Worm (Caenorhabditis elegans) whole organism, L1 larva: ENCODE results near the gene patr-1.
A peak's percentile ranks its signal among the peaks of the same experiment; 100 is the strongest.

ENCODE experiments used
- F16B12.6 ChIP-seq: fragments of 150-350 bp; optimal IDR thresholded peaks from 2 replicates; lab custom pipeline; 2014; ENCODE audit warnings: missing biosample characterization, missing genetic modification characterization
- aly-2 ChIP-seq: fragments of 150-350 bp; optimal IDR thresholded peaks from 2 replicates; lab custom pipeline; 2014; ENCODE audit warnings: missing biosample characterization, missing genetic modification characterization
- ama-1 ChIP-seq: fragments of 150-350 bp; optimal IDR thresholded peaks from 2 replicates; lab custom pipeline; 2014
- ceh-8 ChIP-seq: fragments of 200-800 bp; sonication (Bioruptor generic); optimal IDR thresholded peaks from 2 replicates; lab custom pipeline; 2018; ENCODE audit warnings: mild to moderate bottlenecking, missing genetic modification characterization, moderate library complexity, missing compliant biosample characterization
- ceh-82 ChIP-seq, 3 experiments: fragments of 150-350 bp in 1 of 3; sonication (generic microtip) in 2 of 3; optimal IDR thresholded peaks; 2 replicates each; lab custom pipeline; 2014 to 2017; ENCODE audit warnings: missing biosample characterization in 3 of 3, missing genetic modification characterization in 3 of 3
- ceh-90 ChIP-seq: sonication (generic microtip); optimal IDR thresholded peaks from 2 replicates; lab custom pipeline; 2016; ENCODE audit warnings: missing genetic modification characterization, missing compliant biosample characterization
- dpl-1 ChIP-seq, 3 experiments: fragments of 150-350 bp in 2 of 3; sonication (generic microtip) in 1 of 3; optimal IDR thresholded peaks; 2 replicates each; lab custom pipeline; 2014 to 2017; ENCODE audit warnings: missing biosample characterization in 3 of 3, missing genetic modification characterization in 3 of 3, missing genetic modification reagents in 3 of 3
- dsc-1 ChIP-seq: sonication (generic microtip); optimal IDR thresholded peaks from 2 replicates; lab custom pipeline; 2016; ENCODE audit warnings: mild to moderate bottlenecking, missing genetic modification characterization, missing compliant biosample characterization
- efl-1 ChIP-seq, 4 experiments: fragments of 150-350 bp; optimal IDR thresholded peaks in 3 of 4; peaks in 1 of 4; 1 replicate in 1 of 4; 2 replicates in 3 of 4; lab custom pipeline; 2014; ENCODE audit warnings: missing biosample characterization in 2 of 4, missing genetic modification characterization in 2 of 4, missing genetic modification reagents in 2 of 4
- egl-13 ChIP-seq: sonication (generic microtip); optimal IDR thresholded peaks from 2 replicates; lab custom pipeline; 2016; ENCODE audit warnings: missing genotype, missing genetic modification reagents, missing genetic modification characterization, missing compliant biosample characterization
- egl-27 ChIP-seq, 2 experiments: fragments of 150-350 bp in 1 of 2; sonication (generic microtip); optimal IDR thresholded peaks; 3 replicates each; lab custom pipeline; 2017 to 2018; ENCODE audit warnings: missing biosample characterization in 2 of 2, missing genetic modification characterization in 2 of 2, missing genetic modification reagents in 2 of 2
- ets-5 ChIP-seq: fragments of 200-800 bp; sonication (Bioruptor generic); IDR thresholded peaks from 2 replicates; pipeline ENCODE4 v1.3.6; 2022; ENCODE audit warnings: missing genetic modification characterization, missing compliant biosample characterization
- fkh-10 ChIP-seq: sonication (generic microtip); optimal IDR thresholded peaks from 2 replicates; lab custom pipeline; 2017; ENCODE audit warnings: missing biosample characterization, missing genetic modification reagents, missing genetic modification characterization
- fkh-4 ChIP-seq: sonication (generic microtip); optimal IDR thresholded peaks from 2 replicates; lab custom pipeline; 2016; ENCODE audit warnings: missing compliant biosample characterization, missing genetic modification characterization, borderline replicate concordance
- fos-1 ChIP-seq: fragments of 150-350 bp; optimal IDR thresholded peaks from 2 replicates; lab custom pipeline; 2014; ENCODE audit warnings: missing biosample characterization, missing genetic modification characterization
- grh-1 ChIP-seq: fragments of 200-800 bp; sonication (Bioruptor generic); IDR thresholded peaks from 2 replicates; pipeline ENCODE4 v1.3.6; 2022; ENCODE audit warnings: missing genetic modification reagents, missing genetic modification characterization, missing compliant biosample characterization
- irx-1 ChIP-seq: sonication (generic microtip); optimal IDR thresholded peaks from 2 replicates; lab custom pipeline; 2016; ENCODE audit warnings: missing genetic modification characterization, missing compliant biosample characterization
- isw-1 ChIP-seq: fragments of 200-800 bp; sonication (Bioruptor generic); IDR thresholded peaks from 2 replicates; pipeline ENCODE4 v1.3.6; 2022; ENCODE audit warnings: missing genetic modification characterization, missing compliant biosample characterization
- jun-1 ChIP-seq: fragments of 150-350 bp; optimal IDR thresholded peaks from 2 replicates; lab custom pipeline; 2014; ENCODE audit warnings: missing biosample characterization, missing genetic modification reagents, missing genetic modification characterization
- lin-13 ChIP-seq: fragments of 150-350 bp; optimal IDR thresholded peaks from 2 replicates; lab custom pipeline; 2014; ENCODE audit warnings: missing biosample characterization, missing genetic modification reagents, missing genetic modification characterization
- lin-14 ChIP-seq: fragments of 200-800 bp; sonication (Bioruptor generic); optimal IDR thresholded peaks from 2 replicates; lab custom pipeline; 2018; ENCODE audit warnings: mild to moderate bottlenecking, missing genetic modification characterization, moderate library complexity, missing compliant biosample characterization
- lin-35 ChIP-seq, 2 experiments: fragments of 150-350 bp; optimal IDR thresholded peaks; 2 replicates each; lab custom pipeline; 2014; ENCODE audit warnings: missing biosample characterization in 2 of 2, missing genetic modification characterization in 2 of 2, missing genetic modification reagents in 2 of 2
- lin-39 ChIP-seq: fragments of 150-350 bp; optimal IDR thresholded peaks from 2 replicates; lab custom pipeline; 2014; ENCODE audit warnings: missing biosample characterization, missing genetic modification reagents, missing genetic modification characterization
- lir-3 ChIP-seq: sonication (generic microtip); optimal IDR thresholded peaks from 2 replicates; lab custom pipeline; 2016; ENCODE audit warnings: mild to moderate bottlenecking, missing genetic modification characterization, moderate library complexity, missing compliant biosample characterization; ENCODE audit not compliant: poor library complexity
- lsy-2 ChIP-seq, 2 experiments: fragments of 150-350 bp; optimal IDR thresholded peaks; 2 replicates each; lab custom pipeline; 2014; ENCODE audit warnings: missing biosample characterization in 2 of 2, missing genetic modification characterization in 2 of 2
- mab-9 ChIP-seq: fragments of 200-800 bp; sonication (Bioruptor generic); IDR thresholded peaks from 2 replicates; pipeline ENCODE4 v1.3.6; 2022; ENCODE audit warnings: missing genetic modification reagents, missing genetic modification characterization, missing compliant biosample characterization
- mdl-1 ChIP-seq, 2 experiments: fragments of 150-350 bp; optimal IDR thresholded peaks; 2 replicates each; lab custom pipeline; 2014 to 2017; ENCODE audit warnings: missing biosample characterization in 2 of 2, missing genetic modification characterization in 2 of 2, inconsistent platforms in 1 of 2
- nhr-12 ChIP-seq: sonication (generic microtip); optimal IDR thresholded peaks from 2 replicates; lab custom pipeline; 2017; ENCODE audit warnings: missing biosample characterization, missing genetic modification characterization
- nhr-19 ChIP-seq: fragments of 200-800 bp; sonication (Bioruptor generic); conservative IDR thresholded peaks from 2 replicates; pipeline ENCODE4 v1.3.6; 2022; ENCODE audit warnings: missing genetic modification characterization, missing compliant biosample characterization
- nhr-20 ChIP-seq: sonication (generic microtip); optimal IDR thresholded peaks from 2 replicates; lab custom pipeline; 2016; ENCODE audit warnings: mild to moderate bottlenecking, missing genetic modification characterization, missing compliant biosample characterization
- nhr-28 ChIP-seq: fragments of 150-350 bp; optimal IDR thresholded peaks from 2 replicates; lab custom pipeline; 2014; ENCODE audit warnings: missing biosample characterization, missing genetic modification characterization
- nhr-47 ChIP-seq: sonication (generic microtip); optimal IDR thresholded peaks from 2 replicates; lab custom pipeline; 2016; ENCODE audit warnings: mild to moderate bottlenecking, missing genetic modification characterization, moderate library complexity, missing compliant biosample characterization
- nhr-76 ChIP-seq: sonication (generic microtip); optimal IDR thresholded peaks from 2 replicates; lab custom pipeline; 2017; ENCODE audit warnings: missing biosample characterization, missing genetic modification characterization
- nhr-77 ChIP-seq: fragments of 150-350 bp; optimal IDR thresholded peaks from 2 replicates; lab custom pipeline; 2014; ENCODE audit warnings: missing biosample characterization, missing genetic modification characterization
- nhr-85 ChIP-seq: sonication (generic microtip); peaks from one replicate; lab custom pipeline; 2016; ENCODE audit warnings: missing genetic modification characterization, inconsistent platforms, missing compliant biosample characterization
- nhr-90 ChIP-seq: sonication (generic microtip); optimal IDR thresholded peaks from 2 replicates; lab custom pipeline; 2016; ENCODE audit warnings: mild to moderate bottlenecking, missing genetic modification characterization, missing compliant biosample characterization; ENCODE audit not compliant: poor library complexity
- pag-3 ChIP-seq: sonication (generic microtip); optimal IDR thresholded peaks from 2 replicates; lab custom pipeline; 2017; ENCODE audit warnings: missing genetic modification characterization, mild to moderate bottlenecking, missing compliant biosample characterization, antibody characterized with exemption, borderline replicate concordance; ENCODE audit not compliant: insufficient read depth
- pqm-1 ChIP-seq: sonication (generic microtip); optimal IDR thresholded peaks from 3 replicates; lab custom pipeline; 2017; ENCODE audit warnings: missing biosample characterization, missing genetic modification characterization
- skn-1 ChIP-seq: fragments of 150-350 bp; optimal IDR thresholded peaks from 2 replicates; lab custom pipeline; 2014; ENCODE audit warnings: missing biosample characterization, missing genetic modification characterization
- snpc-4 ChIP-seq: fragments of 150-350 bp; optimal IDR thresholded peaks from 2 replicates; lab custom pipeline; 2014; ENCODE audit warnings: missing biosample characterization, missing genetic modification characterization
- snu-23 ChIP-seq: sonication (generic microtip); optimal IDR thresholded peaks from 2 replicates; lab custom pipeline; 2016; ENCODE audit warnings: missing genetic modification characterization, missing compliant biosample characterization
- sox-4 ChIP-seq: sonication (generic microtip); optimal IDR thresholded peaks from 2 replicates; lab custom pipeline; 2016; ENCODE audit warnings: missing genetic modification characterization, missing compliant biosample characterization
- sptf-1 ChIP-seq: fragments of 150-350 bp; optimal IDR thresholded peaks from 2 replicates; lab custom pipeline; 2014; ENCODE audit warnings: missing biosample characterization, missing genetic modification characterization
- swsn-7 ChIP-seq: sonication (generic microtip); optimal IDR thresholded peaks from 2 replicates; lab custom pipeline; 2016; ENCODE audit warnings: missing genetic modification characterization, missing compliant biosample characterization
- tbx-2 ChIP-seq: sonication (generic microtip); optimal IDR thresholded peaks from 2 replicates; lab custom pipeline; 2016; ENCODE audit warnings: missing genetic modification characterization, missing compliant biosample characterization
- tlp-1 ChIP-seq: fragments of 150-350 bp; optimal IDR thresholded peaks from 2 replicates; lab custom pipeline; 2014; ENCODE audit warnings: missing biosample characterization, missing genetic modification characterization
- unc-130 ChIP-seq: fragments of 150-350 bp; optimal IDR thresholded peaks from 2 replicates; lab custom pipeline; 2017; ENCODE audit warnings: missing biosample characterization, missing genetic modification characterization, inconsistent platforms
- unc-30 ChIP-seq: sonication (generic microtip); optimal IDR thresholded peaks from 2 replicates; lab custom pipeline; 2017; ENCODE audit warnings: missing biosample characterization, missing genetic modification characterization
- unc-98 ChIP-seq: fragments of 200-800 bp; sonication (Bioruptor generic); IDR thresholded peaks from 2 replicates; pipeline ENCODE4 v1.3.6; 2022; ENCODE audit warnings: missing genetic modification characterization, missing compliant biosample characterization
- xbp-1 ChIP-seq: sonication (generic microtip); optimal IDR thresholded peaks from 2 replicates; lab custom pipeline; 2016; ENCODE audit warnings: missing genetic modification characterization, missing compliant biosample characterization
- ztf-4 ChIP-seq: fragments of 150-350 bp; optimal IDR thresholded peaks from 2 replicates; lab custom pipeline; 2014; ENCODE audit warnings: missing biosample characterization, missing genetic modification characterization

patr-1 gene

DNA sequence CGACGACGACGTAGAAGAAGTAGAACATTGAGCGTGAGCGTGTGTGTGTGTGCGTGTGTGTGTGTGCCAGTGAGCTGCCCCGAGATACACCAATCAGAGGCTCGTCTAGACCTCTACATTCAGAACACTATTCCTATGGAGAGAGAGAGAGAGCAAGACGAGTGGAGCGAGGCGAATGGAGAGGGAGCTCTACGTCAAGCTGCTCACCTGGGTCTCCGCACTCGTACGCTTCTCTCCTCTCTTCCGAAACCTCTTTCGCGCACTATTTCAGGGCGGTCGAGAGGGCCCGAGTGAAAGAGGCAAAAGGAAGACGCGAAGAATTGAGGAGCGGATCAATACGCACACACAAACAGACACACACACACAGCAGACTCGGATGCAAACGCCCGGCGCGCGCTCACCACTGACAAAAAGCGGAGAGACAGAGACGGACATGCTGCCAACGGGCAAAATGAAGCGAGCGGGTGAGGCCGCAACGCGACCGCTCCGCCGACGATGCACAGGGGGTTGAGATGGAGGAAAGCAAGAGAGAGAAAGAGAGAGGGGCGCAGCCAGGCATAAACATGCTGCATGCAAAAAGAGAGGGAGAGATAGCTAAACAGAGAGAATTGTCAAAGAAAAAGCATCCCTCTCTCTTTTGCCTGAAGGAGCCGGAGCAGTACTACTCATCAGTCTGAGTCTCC lies 28.1 kb downstream of the patr-1 start:
- peak; percentile 19 for TF ChIP-seq fkh-4 (tag; lab: Kevin White, UChicago)
- peak; percentile 64 to 80 for TF ChIP-seq efl-1 (optimal IDR thresholded peaks at IDR 0.05; lab: Kevin White, UChicago)
- peak; percentile 8 to 94 for TF ChIP-seq efl-1 (GFP tag; optimal IDR thresholded peaks at IDR 0.05 in 1 of 2; lab: Kevin White, UChicago)
- TF ChIP-seq lir-3, result peak; percentile 52
- TF ChIP-seq unc-30 (tag; lab: Kevin White, UChicago), result no peak
- peak; percentile 90 for TF ChIP-seq snu-23 (GFP tag; lab: Kevin White, UChicago)
- TF ChIP-seq tlp-1, result no peak
- peak; percentile 8 for TF ChIP-seq lin-39 (tag; lab: Kevin White, UChicago)
- peak; percentile 86 for TF ChIP-seq irx-1 (tag; lab: Kevin White, UChicago)
- peak; percentile 25 for TF ChIP-seq F16B12.6
- TF ChIP-seq mab-9, result peak; percentile 47; the same call in 1 of the 2 replicates
- TF ChIP-seq dsc-1 (tag; lab: Kevin White, UChicago), result peak; percentile 70
- peak; percentile 95 for TF ChIP-seq lin-14 (GFP tag; lab: Kevin White, UChicago)
- TF ChIP-seq lin-35 (GFP tag; optimal IDR thresholded peaks at IDR 0.05; lab: Kevin White, UChicago), result peak; percentile 54 to 59
- peak; percentile 55 for TF ChIP-seq fkh-10 (GFP tag; lab: Kevin White, UChicago)
- TF ChIP-seq fos-1 (tag; lab: Kevin White, UChicago), result peak; percentile 33
- TF ChIP-seq aly-2, result peak; percentile 37
- TF ChIP-seq nhr-47, result peak; percentile 90
- TF ChIP-seq pag-3 (tag; lab: Kevin White, UChicago), result no peak
- TF ChIP-seq sox-4 (tag; lab: Kevin White, UChicago), result peak; percentile 30
- peak; percentile 54 to 80 (median 73) for TF ChIP-seq ceh-82 (tag; optimal IDR thresholded peaks at IDR 0.05; lab: Kevin White, UChicago)
- TF ChIP-seq nhr-19 (GFP tag; lab: Robert Waterston, UW), result peak; percentile 67; the same call in 1 of the 2 replicates
- no peak for TF ChIP-seq unc-98 (GFP tag; lab: Robert Waterston, UW)
- TF ChIP-seq nhr-90 (tag; lab: Kevin White, UChicago), result peak; percentile 56
- peak; percentile 37; the same call in 1 of the 2 replicates for TF ChIP-seq isw-1 (GFP tag; lab: Robert Waterston, UW)
- no peak for TF ChIP-seq pqm-1 (tag; lab: Kevin White, UChicago)
- peak; percentile 49 to 64 for TF ChIP-seq egl-27 (tag; optimal IDR thresholded peaks at IDR 0.05; lab: Kevin White, UChicago)
- peak; percentile 17 to 41 (median 40) for TF ChIP-seq dpl-1 (GFP tag; optimal IDR thresholded peaks at IDR 0.05; lab: Kevin White, UChicago)
- peak in 1 of 2 experiments; percentile 54 for TF ChIP-seq mdl-1 (tag; optimal IDR thresholded peaks at IDR 0.05; lab: Kevin White, UChicago)
- no peak for TF ChIP-seq nhr-28 (tag; lab: Kevin White, UChicago)
- peak; percentile 86 for TF ChIP-seq tbx-2 (tag; lab: Kevin White, UChicago)
- peak; percentile 78 for TF ChIP-seq egl-13 (tag; lab: Kevin White, UChicago)
- TF ChIP-seq ztf-4 (tag; lab: Kevin White, UChicago), result peak; percentile 92
- TF ChIP-seq jun-1 (tag; lab: Kevin White, UChicago), result peak; percentile 69
- peak; percentile 39 for TF ChIP-seq ama-1 (lab: Kevin White, UChicago)
- TF ChIP-seq ceh-90, result no peak
- peak; percentile 53 for TF ChIP-seq snpc-4
- TF ChIP-seq skn-1 (tag; lab: Kevin White, UChicago), result peak; percentile 69
- peak; percentile 82 for TF ChIP-seq nhr-85
- peak; percentile 67 for TF ChIP-seq xbp-1
- TF ChIP-seq lsy-2 (tag; optimal IDR thresholded peaks at IDR 0.05; lab: Kevin White, UChicago), result peak; percentile 73 to 80
- peak; percentile 29 for TF ChIP-seq nhr-76
- TF ChIP-seq swsn-7 (tag; lab: Kevin White, UChicago), result peak; percentile 94
- TF ChIP-seq sptf-1, result no peak
- TF ChIP-seq nhr-12 (tag; lab: Kevin White, UChicago), result no peak
- TF ChIP-seq lin-13 (GFP tag; lab: Kevin White, UChicago), result peak; percentile 59
- TF ChIP-seq ceh-8 (GFP tag; lab: Kevin White, UChicago), result peak; percentile 56
- TF ChIP-seq grh-1 (GFP tag; lab: Robert Waterston, UW), result no peak
- peak; percentile 82 for TF ChIP-seq nhr-20 (tag; lab: Kevin White, UChicago)
- TF ChIP-seq ets-5, result no peak
- peak; percentile 51 for TF ChIP-seq unc-130
- TF ChIP-seq nhr-77, result peak; percentile 89
